Worm (Caenorhabditis elegans): ENCODE data around the gene phf-34.

The phf-34 gene

DNA sequence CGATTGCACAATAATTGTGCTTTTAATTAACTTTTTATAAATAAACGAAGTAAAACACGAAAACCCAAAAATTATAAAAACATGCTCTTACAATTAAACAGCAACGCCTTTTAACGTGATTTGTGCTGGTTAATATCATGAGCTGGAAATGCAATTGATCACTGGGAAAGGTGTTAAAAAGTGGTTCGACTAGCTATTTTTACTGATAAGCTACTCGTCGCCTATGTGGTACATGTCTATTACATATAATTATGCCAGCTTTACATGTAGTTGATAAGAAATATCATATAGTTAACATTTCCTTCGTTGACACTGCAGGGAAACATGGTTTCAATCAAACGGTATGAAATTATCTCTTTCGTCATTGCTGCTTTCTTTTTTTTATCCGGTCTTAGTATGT is 41.2 kb downstream of the phf-34 start, which contains the start of gene scav-5:
Gene scav-5, plus strand, starts transcription at position 297 of the 400 bp plus-strand sequence.
- no peak for TF ChIP-seq lin-13 (GFP tag; optimal IDR thresholded peaks at IDR 0.05)
- peak; percentile 2 for TF ChIP-seq hlh-30 (tag; optimal IDR thresholded peaks at IDR 0.05; ENCODE audit: insufficient read depth)
- TF ChIP-seq nhr-6 (tag; optimal IDR thresholded peaks at IDR 0.05): peak; percentile 8
- no peak for TF ChIP-seq arid-1 (GFP tag; conservative IDR thresholded peaks at IDR 0.05)
- TF ChIP-seq ceh-82 (tag; optimal IDR thresholded peaks at IDR 0.05): no peak
- no peak for TF ChIP-seq ztf-7 (tag; optimal IDR thresholded peaks at IDR 0.05)
- TF ChIP-seq lin-38 (GFP tag; IDR thresholded peaks at IDR 0.05): no peak
- no peak for TF ChIP-seq ceh-20 (GFP tag; IDR thresholded peaks at IDR 0.05)
- no peak for TF ChIP-seq egl-27 (tag; optimal IDR thresholded peaks at IDR 0.05)
- no peak for TF ChIP-seq nhr-41 (GFP tag; IDR thresholded peaks at IDR 0.05)
- TF ChIP-seq F49E8.2 (tag; optimal IDR thresholded peaks at IDR 0.05; ENCODE audit: borderline replicate concordance): no peak
- no peak for TF ChIP-seq nhr-48 (tag; optimal IDR thresholded peaks at IDR 0.05)
- TF ChIP-seq daf-19 (GFP tag; conservative IDR thresholded peaks at IDR 0.05): no peak
- TF ChIP-seq daf-16 (GFP tag; optimal IDR thresholded peaks at IDR 0.05): no peak
- peak; percentile 74 for TF ChIP-seq daf-16 (tag; optimal IDR thresholded peaks at IDR 0.05)
- TF ChIP-seq dve-1 (tag; optimal IDR thresholded peaks at IDR 0.05; ENCODE audit: insufficient read depth): peak; percentile 83
- TF ChIP-seq ceh-32 (tag; optimal IDR thresholded peaks at IDR 0.05; ENCODE audit: poor library complexity): no peak
- no peak for TF ChIP-seq mdt-29 (GFP tag; IDR thresholded peaks at IDR 0.05)
- TF ChIP-seq zfp-2 (tag; optimal IDR thresholded peaks at IDR 0.05): no peak
- peak; percentile 76 for TF ChIP-seq dmd-6 (GFP tag; IDR thresholded peaks at IDR 0.05)
- TF ChIP-seq nhr-102 (tag; optimal IDR thresholded peaks at IDR 0.05): no peak
- TF ChIP-seq Y105C5A.15 (GFP tag; IDR thresholded peaks at IDR 0.05): no peak
- no peak for TF ChIP-seq lin-1 (GFP tag; IDR thresholded peaks at IDR 0.05)
- TF ChIP-seq D1046.2 (GFP tag; IDR thresholded peaks at IDR 0.05): no peak
- peak; percentile 74; the same call in 1 of the 2 replicates for TF ChIP-seq tra-1 (GFP tag; IDR thresholded peaks at IDR 0.05)
- TF ChIP-seq nhr-77 (tag; optimal IDR thresholded peaks at IDR 0.05): peak; percentile 17
- no peak for TF ChIP-seq gei-8 (GFP tag; optimal IDR thresholded peaks at IDR 0.05)
- no peak for TF ChIP-seq set-16 (GFP tag; IDR thresholded peaks at IDR 0.05)
- no peak for TF ChIP-seq zip-2 (tag; optimal IDR thresholded peaks at IDR 0.05)
- TF ChIP-seq mdl-1 (tag; optimal IDR thresholded peaks at IDR 0.05): no peak
- peak; percentile 71 for TF ChIP-seq php-3 (GFP tag; IDR thresholded peaks at IDR 0.05)
- TF ChIP-seq hlh-11 (tag; optimal IDR thresholded peaks at IDR 0.05): peak; percentile 67
- peak; percentile 92 for TF ChIP-seq nhr-28 (tag; optimal IDR thresholded peaks at IDR 0.05)
- no peak for TF ChIP-seq aly-2 (tag; optimal IDR thresholded peaks at IDR 0.05)
- no peak for TF ChIP-seq zfp-3 (GFP tag; conservative IDR thresholded peaks at IDR 0.05)
- no peak for TF ChIP-seq cey-2 (tag; optimal IDR thresholded peaks at IDR 0.05; ENCODE audit: borderline replicate concordance, insufficient read depth)
- TF ChIP-seq madf-5 (GFP tag; IDR thresholded peaks at IDR 0.05): no peak
- TF ChIP-seq dmd-8 (GFP tag; IDR thresholded peaks at IDR 0.05): no peak
- TF ChIP-seq pqm-1 (tag; optimal IDR thresholded peaks at IDR 0.05): peak; percentile 91
- TF ChIP-seq lir-3 (tag; optimal IDR thresholded peaks at IDR 0.05): no peak
- no peak for TF ChIP-seq ZK337.2 (GFP tag; IDR thresholded peaks at IDR 0.05)

DNA sequence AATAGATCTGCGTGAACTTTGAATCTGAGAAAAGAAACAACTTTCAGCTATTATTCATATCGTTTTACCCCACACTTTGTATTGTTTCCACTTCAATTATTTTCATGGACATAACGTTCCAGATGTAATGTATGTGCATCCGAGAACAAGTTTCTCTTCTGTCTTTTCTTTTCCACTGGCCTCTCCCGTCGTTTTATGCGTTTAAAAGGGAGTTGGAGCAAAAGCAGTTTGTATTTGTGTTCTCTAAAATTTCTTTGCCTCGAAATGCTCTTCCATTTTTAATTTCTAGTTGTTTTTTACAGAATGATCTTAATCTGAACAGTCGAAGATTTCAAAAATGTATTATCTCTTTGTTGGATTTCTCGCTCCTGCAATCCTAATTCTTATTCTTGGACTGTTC is 42.7 kb downstream of the phf-34 start, which contains the start of gene R07B1.11:
Gene R07B1.11, plus strand, starts transcription at position 301 of the 400 bp plus-strand sequence.
- no peak for TF ChIP-seq nhr-48 (tag; optimal IDR thresholded peaks at IDR 0.05)
- no peak for TF ChIP-seq Y5F2A.4 (GFP tag; optimal IDR thresholded peaks at IDR 0.05)
- no peak for TF ChIP-seq daf-19 (GFP tag; conservative IDR thresholded peaks at IDR 0.05)
- no peak for TF ChIP-seq lsy-2 (tag; optimal IDR thresholded peaks at IDR 0.05)
- no peak for TF ChIP-seq nhr-237 (tag; optimal IDR thresholded peaks at IDR 0.05)
- no peak for TF ChIP-seq set-16 (GFP tag; IDR thresholded peaks at IDR 0.05)

Measured in whole organism, L4 larva.